Worm (Caenorhabditis elegans): ENCODE measurements around the gene srx-85.

The srx-85 gene

DNA sequence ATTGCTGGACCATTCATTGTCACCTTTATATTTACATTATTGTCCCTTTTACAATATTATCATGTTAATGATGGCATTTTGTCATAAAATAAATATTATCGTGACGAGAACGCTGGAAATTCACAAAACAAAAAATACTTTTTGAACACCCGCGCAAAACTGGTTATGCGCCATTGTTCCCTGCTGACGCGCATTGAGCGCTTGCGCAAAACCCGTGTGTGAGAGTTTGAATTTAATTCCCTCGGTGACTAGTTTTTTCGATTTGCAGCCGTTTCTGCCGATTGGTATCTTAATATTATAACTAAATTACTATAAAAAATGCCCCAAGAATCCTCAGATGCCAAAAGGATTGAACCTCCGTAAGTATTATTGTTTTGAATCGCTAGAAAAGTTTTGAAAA lies 31.0 kb upstream of the srx-85 start, which contains the start of gene pafo-1:
Gene pafo-1 (plus strand): TSS at position 256 of the 400 bp plus-strand sequence.
- TF ChIP-seq ceh-39 (tag; optimal IDR thresholded peaks at IDR 0.05) (peak; percentile 20), lin-32 (GFP tag; optimal IDR thresholded peaks at IDR 0.05) (no peak), unc-120 (tag; optimal IDR thresholded peaks at IDR 0.05; ENCODE audit: poor library complexity, severe bottlenecking) (peak; percentile 28), lsy-2 (tag; optimal IDR thresholded peaks at IDR 0.05) (peak; percentile 75), M03D4.4 (tag; optimal IDR thresholded peaks at IDR 0.05) (peak; percentile 76), ztf-11 (tag; optimal IDR thresholded peaks at IDR 0.05) (no peak), unc-62 (GFP tag; optimal IDR thresholded peaks at IDR 0.05) (no peak), nhr-2 (tag; optimal IDR thresholded peaks at IDR 0.05) (no peak), ceh-43 (GFP tag; optimal IDR thresholded peaks at IDR 0.05) (peak; percentile 44), mep-1 (tag; optimal IDR thresholded peaks at IDR 0.05) (peak; percentile 80), snpc-4 (tag; optimal IDR thresholded peaks at IDR 0.05) (no peak), nhr-76 (tag; optimal IDR thresholded peaks at IDR 0.05) (no peak), tbx-8 (GFP tag; optimal IDR thresholded peaks at IDR 0.05) (peak; percentile 43), ces-1 (GFP tag; optimal IDR thresholded peaks at IDR 0.05) (no peak), sem-2 (GFP tag; optimal IDR thresholded peaks at IDR 0.05) (peak; percentile 32), hlh-1 (tag; optimal IDR thresholded peaks at IDR 0.05) (peak; percentile 57), nhr-237 (tag; optimal IDR thresholded peaks at IDR 0.05) (peak; percentile 74), cnd-1 (tag; optimal IDR thresholded peaks at IDR 0.05) (peak; percentile 47), drap-1 (GFP tag; optimal IDR thresholded peaks at IDR 0.05) (peak; percentile 49), bed-3 (GFP tag; optimal IDR thresholded peaks at IDR 0.05) (no peak), pha-4 (tag; optimal IDR thresholded peaks at IDR 0.05) (peak; percentile 70), lin-13 (tag; optimal IDR thresholded peaks at IDR 0.05) (peak; percentile 87), ceh-83 (GFP tag; optimal IDR thresholded peaks at IDR 0.05) (peak; percentile 19)

ce11 chrV:11525338-11525737 lies 27.1 kb upstream of the srx-85 start:
- peak; percentile 28 for TF ChIP-seq sptf-1 (tag; optimal IDR thresholded peaks at IDR 0.05)
- TF ChIP-seq ham-2 (GFP tag; optimal IDR thresholded peaks at IDR 0.05), result peak; percentile 44
- no peak for TF ChIP-seq ceh-83 (GFP tag; optimal IDR thresholded peaks at IDR 0.05)
- peak; percentile 70 for TF ChIP-seq blmp-1 (tag; optimal IDR thresholded peaks at IDR 0.05)

ce11 chrV:11526927-11527491 lies 25.5 kb upstream of the srx-85 start:
- TF ChIP-seq flh-1 (GFP tag; optimal IDR thresholded peaks at IDR 0.05), result no peak

ce11 chrV:11527531-11527930 lies 24.9 kb upstream of the srx-85 start, which contains the start of gene ccch-1:
Gene ccch-1, plus strand, starts transcription at chrV:11527831.
- TF ChIP-seq nhr-76 (tag; optimal IDR thresholded peaks at IDR 0.05) (no peak), drap-1 (GFP tag; optimal IDR thresholded peaks at IDR 0.05) (no peak), zip-8 (tag; optimal IDR thresholded peaks at IDR 0.05) (no peak), pha-4 (tag; optimal IDR thresholded peaks at IDR 0.05) (no peak), snpc-4 (tag; optimal IDR thresholded peaks at IDR 0.05) (no peak), elt-1 (tag; optimal IDR thresholded peaks at IDR 0.05; ENCODE audit: borderline replicate concordance, insufficient read depth) (no peak), mab-5 (tag; optimal IDR thresholded peaks at IDR 0.05) (no peak), ceh-83 (GFP tag; optimal IDR thresholded peaks at IDR 0.05) (no peak), lin-13 (tag; optimal IDR thresholded peaks at IDR 0.05) (no peak), ham-2 (GFP tag; optimal IDR thresholded peaks at IDR 0.05) (no peak), nhr-2 (tag; optimal IDR thresholded peaks at IDR 0.05) (no peak), mep-1 (tag; optimal IDR thresholded peaks at IDR 0.05) (no peak), nhr-237 (tag; optimal IDR thresholded peaks at IDR 0.05) (no peak), ceh-43 (GFP tag; optimal IDR thresholded peaks at IDR 0.05) (no peak), mls-2 (tag; optimal IDR thresholded peaks at IDR 0.05) (no peak)

ce11 chrV:11528633-11529327 lies 23.7 kb upstream of the srx-85 start:
- TF ChIP-seq unc-120 (tag; optimal IDR thresholded peaks at IDR 0.05; ENCODE audit: poor library complexity, severe bottlenecking), result peak; percentile 19
- TF ChIP-seq hlh-1 (tag; optimal IDR thresholded peaks at IDR 0.05), result peak; percentile 11
- TF ChIP-seq sptf-1 (tag; optimal IDR thresholded peaks at IDR 0.05), result no peak
